Worm (Caenorhabditis elegans): ENCODE measurements around the gene sre-9.
A peak's percentile ranks its signal among the peaks of the same experiment; 100 is the strongest.

sre-9 gene

ce11 chrV:3889113-3889512 is 5.6 kb upstream of the sre-9 start, which contains the start of gene C17E7.13:
TSS of gene C17E7.13 (minus strand) at chrV:3889288.
- no peak for TF ChIP-seq snpc-4 (tag; optimal IDR thresholded peaks at IDR 0.05)
- TF ChIP-seq crh-2 (tag; optimal IDR thresholded peaks at IDR 0.05), result no peak
- peak; percentile 59 for TF ChIP-seq fos-1 (tag; optimal IDR thresholded peaks at IDR 0.05)
- TF ChIP-seq mdl-1 (tag; optimal IDR thresholded peaks at IDR 0.05), result no peak

ce11 chrV:3890761-3891160 is 4.0 kb upstream of the sre-9 start, which contains the start of gene C17E7.9:
TSS of gene C17E7.9 (minus strand) at chrV:3890861.
- no peak for TF ChIP-seq nhr-6 (tag; optimal IDR thresholded peaks at IDR 0.05)
- no peak for TF ChIP-seq nhr-129 (tag; optimal IDR thresholded peaks at IDR 0.05)
- no peak for TF ChIP-seq aly-2 (tag; optimal IDR thresholded peaks at IDR 0.05)
- TF ChIP-seq nhr-12 (tag; optimal IDR thresholded peaks at IDR 0.05), result no peak
- no peak for TF ChIP-seq elt-3 (tag; optimal IDR thresholded peaks at IDR 0.05)
- TF ChIP-seq nhr-11 (tag; optimal IDR thresholded peaks at IDR 0.05), result no peak
- no peak for TF ChIP-seq crh-2 (tag; optimal IDR thresholded peaks at IDR 0.05)
- no peak for TF ChIP-seq nhr-10 (tag; optimal IDR thresholded peaks at IDR 0.05)
- TF ChIP-seq snpc-4 (tag; optimal IDR thresholded peaks at IDR 0.05), result no peak

- TF ChIP-seq skn-1 (tag; optimal IDR thresholded peaks at IDR 0.05) (no peak), mab-5 (tag; optimal IDR thresholded peaks at IDR 0.05) (no peak), alr-1 (tag; optimal IDR thresholded peaks at IDR 0.05) (no peak), F13H6.1 (tag; optimal IDR thresholded peaks at IDR 0.05) (no peak), R02D3.7 (tag; optimal IDR thresholded peaks at IDR 0.05) (no peak), blmp-1 (tag; optimal IDR thresholded peaks at IDR 0.05; ENCODE audit: insufficient read depth) (no peak), nhr-129 (tag; optimal IDR thresholded peaks at IDR 0.05) (no peak)
These were observed 2.8 kb upstream of the sre-9 start, which contains the start of gene C17E7.12 for ce11 chrV:3891919-3892318. TSS of gene C17E7.12 (minus strand) at chrV:3892019.

ce11 chrV:3892361-3892904 is 2.3 kb upstream of the sre-9 start, which contains the start of gene C17E7.4:
TSS of gene C17E7.4 (plus strand) at chrV:3892854.
- TF ChIP-seq elt-3 (tag; optimal IDR thresholded peaks at IDR 0.05) (no peak), nhr-12 (tag; optimal IDR thresholded peaks at IDR 0.05) (no peak), R02D3.7 (tag; optimal IDR thresholded peaks at IDR 0.05) (no peak), F13H6.1 (tag; optimal IDR thresholded peaks at IDR 0.05) (no peak), ztf-1 (GFP tag; conservative IDR thresholded peaks at IDR 0.05) (no peak), ceh-82 (tag; optimal IDR thresholded peaks at IDR 0.05) (no peak), unc-62 (GFP tag; optimal IDR thresholded peaks at IDR 0.05) (no peak), alr-1 (tag; optimal IDR thresholded peaks at IDR 0.05) (no peak), fos-1 (tag; optimal IDR thresholded peaks at IDR 0.05) (no peak), mab-5 (tag; optimal IDR thresholded peaks at IDR 0.05) (no peak)

- TF ChIP-seq nhr-25 (tag; optimal IDR thresholded peaks at IDR 0.05), result no peak
- no peak for TF ChIP-seq nhr-23 (tag; optimal IDR thresholded peaks at IDR 0.05)
- no peak for TF ChIP-seq ceh-16 (tag; optimal IDR thresholded peaks at IDR 0.05)
- no peak for TF ChIP-seq ztf-4 (tag; optimal IDR thresholded peaks at IDR 0.05)
- no peak for TF ChIP-seq lsy-2 (tag; optimal IDR thresholded peaks at IDR 0.05)
- no peak for TF ChIP-seq elt-1 (tag; optimal IDR thresholded peaks at IDR 0.05)
- no peak for TF ChIP-seq alr-1 (tag; optimal IDR thresholded peaks at IDR 0.05)
- no peak for TF ChIP-seq aly-2 (tag; optimal IDR thresholded peaks at IDR 0.05)
These were observed 1.3 kb downstream of the sre-9 start for ce11 chrV:3896018-3896417.

ce11 chrV:3900102-3900501 is 5.3 kb downstream of the sre-9 start, which contains the start of gene irld-22:
TSS of gene irld-22 (minus strand) at chrV:3900202.
- TF ChIP-seq fos-1 (tag; optimal IDR thresholded peaks at IDR 0.05) (no peak), ceh-16 (tag; optimal IDR thresholded peaks at IDR 0.05) (no peak), unc-55 (GFP tag; optimal IDR thresholded peaks at IDR 0.05) (no peak), zag-1 (tag; optimal IDR thresholded peaks at IDR 0.05) (no peak), mab-5 (tag; optimal IDR thresholded peaks at IDR 0.05) (no peak), Y55F3AM.14 (GFP tag; optimal IDR thresholded peaks at IDR 0.05) (no peak), blmp-1 (tag; optimal IDR thresholded peaks at IDR 0.05; ENCODE audit: insufficient read depth) (no peak), lin-13 (GFP tag; optimal IDR thresholded peaks at IDR 0.05) (no peak), alr-1 (tag; optimal IDR thresholded peaks at IDR 0.05) (no peak), ztf-4 (tag; optimal IDR thresholded peaks at IDR 0.05) (no peak), snpc-4 (tag; optimal IDR thresholded peaks at IDR 0.05) (no peak), elt-3 (tag; optimal IDR thresholded peaks at IDR 0.05) (no peak), nhr-11 (tag; optimal IDR thresholded peaks at IDR 0.05) (no peak), aly-2 (tag; optimal IDR thresholded peaks at IDR 0.05) (no peak), lsy-2 (tag; optimal IDR thresholded peaks at IDR 0.05) (no peak), gmeb-1 (tag; optimal IDR thresholded peaks at IDR 0.05) (no peak), ama-1 (optimal IDR thresholded peaks at IDR 0.05) (no peak), ztf-11 (tag; optimal IDR thresholded peaks at IDR 0.05) (no peak)

All from whole organism, L2 larva.